Fruit fly (Drosophila melanogaster) whole organism, embryonic: ENCODE results near the gene CG2931.
A peak's percentile ranks its signal among the peaks of the same experiment; 100 is the strongest.

Experiments
- CG11456 ChIP-seq: fragments of 200-800 bp; sonication (Bioruptor generic); IDR thresholded peaks from 3 replicates; pipeline ENCODE4 v1.3.6; 2022; ENCODE audit warnings: missing biosample characterization, missing genetic modification characterization
- CG11504 ChIP-seq: fragments of 200-800 bp; sonication (Bioruptor generic); optimal IDR thresholded peaks from 3 replicates; lab custom pipeline; 2019; ENCODE audit warnings: missing biosample characterization, mild to moderate bottlenecking, missing genetic modification characterization, moderate library complexity
- CG12155 ChIP-seq: fragments of 200-800 bp; sonication (Bioruptor generic); optimal IDR thresholded peaks from 3 replicates; lab custom pipeline; 2016; ENCODE audit warnings: missing biosample characterization, missing genetic modification characterization
- CG12299 ChIP-seq: fragments of 200-800 bp; sonication (Bioruptor generic); optimal IDR thresholded peaks from 2 replicates; lab custom pipeline; 2018; ENCODE audit warnings: missing biosample characterization, mild to moderate bottlenecking, missing genetic modification characterization
- CG14965 ChIP-seq: fragments of 200-800 bp; sonication (Bioruptor generic); optimal IDR thresholded peaks from 2 replicates; lab custom pipeline; 2016; ENCODE audit warnings: missing biosample characterization, missing genetic modification characterization, borderline replicate concordance
- CG15479 ChIP-seq: fragments of 200-800 bp; sonication (Bioruptor generic); optimal IDR thresholded peaks from 3 replicates; lab custom pipeline; 2019; ENCODE audit warnings: missing biosample characterization, mild to moderate bottlenecking, missing genetic modification characterization, moderate library complexity
- CG1603 ChIP-seq: fragments of 200-800 bp; sonication (Bioruptor generic); optimal IDR thresholded peaks from 2 replicates; lab custom pipeline; 2019; ENCODE audit warnings: missing biosample characterization, mild to moderate bottlenecking, missing genetic modification characterization, moderate library complexity
- CG16779 ChIP-seq: fragments of 200-800 bp; sonication (Bioruptor generic); IDR thresholded peaks from 2 replicates; pipeline ENCODE4 v1.3.6; 2022; ENCODE audit warnings: missing biosample characterization, missing genetic modification characterization
- CG17186 ChIP-seq: fragments of 200-800 bp; sonication (Bioruptor generic); optimal IDR thresholded peaks from 3 replicates; lab custom pipeline; 2017; ENCODE audit warnings: missing biosample characterization, missing genetic modification reagents, missing genetic modification characterization
- CG17912 ChIP-seq: fragments of 200-800 bp; sonication (Bioruptor generic); optimal IDR thresholded peaks from 2 replicates; lab custom pipeline; 2018; ENCODE audit warnings: missing biosample characterization, mild to moderate bottlenecking, missing genetic modification characterization
- CG1792 ChIP-seq: fragments of 200-800 bp; sonication (Bioruptor generic); optimal IDR thresholded peaks from 2 replicates; lab custom pipeline; 2016; ENCODE audit warnings: missing biosample characterization, missing genetic modification characterization
- CG18619 ChIP-seq: fragments of 200-800 bp; sonication (Bioruptor generic); optimal IDR thresholded peaks from 3 replicates; lab custom pipeline; 2017; ENCODE audit warnings: missing biosample characterization, mild to moderate bottlenecking, missing genetic modification characterization
- CG33557 ChIP-seq: fragments of 200-800 bp; sonication (Bioruptor generic); optimal IDR thresholded peaks from 2 replicates; lab custom pipeline; 2019; ENCODE audit warnings: missing biosample characterization, mild to moderate bottlenecking, missing genetic modification characterization, moderate library complexity
- CG43689 ChIP-seq: fragments of 200-800 bp; sonication (Bioruptor generic); IDR thresholded peaks from 2 replicates; pipeline ENCODE4 v1.3.6; 2022; ENCODE audit warnings: missing biosample characterization, missing genetic modification characterization
- CG4404 ChIP-seq: fragments of 200-800 bp; sonication (Bioruptor generic); IDR thresholded peaks from 2 replicates; pipeline ENCODE4 v1.3.6; 2022; ENCODE audit warnings: missing biosample characterization, missing genetic modification characterization
- CG4617 ChIP-seq: fragments of 200-800 bp; sonication (Bioruptor generic); optimal IDR thresholded peaks from 3 replicates; lab custom pipeline; 2016; ENCODE audit warnings: missing biosample characterization, missing genetic modification characterization, borderline replicate concordance
- CG6683 ChIP-seq: fragments of 200-800 bp; sonication (Bioruptor generic); optimal IDR thresholded peaks from 2 replicates; lab custom pipeline; 2017; ENCODE audit warnings: missing biosample characterization, mild to moderate bottlenecking, missing genetic modification characterization, missing genetic modification reagents
- CG6791 ChIP-seq: fragments of 200-800 bp; sonication (Bioruptor generic); IDR thresholded peaks from 3 replicates; pipeline ENCODE4 v1.3.6; 2022; ENCODE audit warnings: missing biosample characterization, missing genetic modification characterization; ENCODE audit not compliant: partially characterized antibody
- CG9215 ChIP-seq: fragments of 200-800 bp; sonication (Bioruptor generic); IDR thresholded peaks from 2 replicates; pipeline ENCODE4 v1.3.6; 2022; ENCODE audit warnings: missing biosample characterization, missing genetic modification characterization
- CkIIα-i1 ChIP-seq: fragments of 200-800 bp; sonication (Bioruptor generic); IDR thresholded peaks from 2 replicates; pipeline ENCODE4 v1.3.6; 2022; ENCODE audit warnings: missing biosample characterization, missing genetic modification characterization
- D ChIP-seq, 2 experiments: fragments of 200-800 bp in 1 of 2; fragments of >200 bp in 1 of 2; sonication (Bioruptor generic) in 1 of 2; optimal IDR thresholded peaks; 2 replicates in 1 of 2; 3 replicates in 1 of 2; lab custom pipeline; 2017; ENCODE audit warnings: mild to moderate bottlenecking in 1 of 2, missing biosample characterization in 1 of 2, missing genetic modification characterization in 1 of 2, missing genetic modification reagents in 1 of 2
- ERR ChIP-seq: fragments of 200-800 bp; sonication (Bioruptor generic); optimal IDR thresholded peaks from 2 replicates; lab custom pipeline; 2016; ENCODE audit warnings: missing biosample characterization, missing genetic modification characterization
- Gsc ChIP-seq: fragments of 200-800 bp; sonication (Bioruptor generic); IDR thresholded peaks from 2 replicates; pipeline ENCODE4 v1.3.6; 2022; ENCODE audit warnings: missing biosample characterization, missing genetic modification characterization
- Kr ChIP-seq: fragments of 200-800 bp; sonication (Bioruptor generic); optimal IDR thresholded peaks from 2 replicates; lab custom pipeline; 2017; ENCODE audit warnings: missing biosample characterization, mild to moderate bottlenecking, missing genetic modification characterization
- Mes4 ChIP-seq: fragments of 200-800 bp; sonication (Bioruptor generic); optimal IDR thresholded peaks from 2 replicates; lab custom pipeline; 2016; ENCODE audit warnings: missing biosample characterization, missing genetic modification characterization
- Oaz ChIP-seq: fragments of 200-800 bp; sonication (Bioruptor generic); IDR thresholded peaks from 2 replicates; pipeline ENCODE4 v1.3.6; 2022; ENCODE audit warnings: missing biosample characterization, missing genetic modification characterization
- Spps ChIP-seq: fragments of 200-800 bp; sonication (Bioruptor generic); optimal IDR thresholded peaks from 2 replicates; lab custom pipeline; 2018; ENCODE audit warnings: missing biosample characterization, mild to moderate bottlenecking, missing genetic modification characterization
- Stat92E ChIP-seq, 3 experiments: fragments of >200 bp in 2 of 3; fragments of 200-800 bp in 1 of 3; sonication (Bioruptor generic) in 1 of 3; optimal IDR thresholded peaks; 2 replicates each; lab custom pipeline; 2017 to 2019; ENCODE audit warnings: missing biosample characterization in 3 of 3, missing genetic modification characterization in 3 of 3, mild to moderate bottlenecking in 1 of 3, moderate library complexity in 1 of 3
- Xbp1 ChIP-seq: fragments of 200-800 bp; sonication (Bioruptor generic); optimal IDR thresholded peaks from 3 replicates; lab custom pipeline; 2016; ENCODE audit warnings: missing biosample characterization, mild to moderate bottlenecking, missing genetic modification characterization
- YL-1 ChIP-seq: fragments of 200-800 bp; sonication (Bioruptor generic); optimal IDR thresholded peaks from 3 replicates; lab custom pipeline; 2017; ENCODE audit warnings: missing biosample characterization, mild to moderate bottlenecking, missing genetic modification characterization
- ash1 ChIP-seq: fragments of 200-800 bp; sonication (Bioruptor generic); optimal IDR thresholded peaks from 2 replicates; lab custom pipeline; 2018; ENCODE audit warnings: missing biosample characterization, mild to moderate bottlenecking, missing genetic modification characterization
- bigmax ChIP-seq: fragments of 200-800 bp; sonication (Bioruptor generic); optimal IDR thresholded peaks from 2 replicates; lab custom pipeline; 2018; ENCODE audit warnings: missing biosample characterization, mild to moderate bottlenecking, missing genetic modification characterization
- br ChIP-seq: fragments of >200 bp; optimal IDR thresholded peaks from 2 replicates; lab custom pipeline; 2017
- chn ChIP-seq: fragments of 200-800 bp; sonication (Bioruptor generic); optimal IDR thresholded peaks from 2 replicates; lab custom pipeline; 2016; ENCODE audit warnings: missing biosample characterization, missing genetic modification characterization
- corto ChIP-seq: fragments of 200-800 bp; sonication (Bioruptor generic); optimal IDR thresholded peaks from 2 replicates; lab custom pipeline; 2016; ENCODE audit warnings: missing biosample characterization, mild to moderate bottlenecking, missing genetic modification characterization, moderate library complexity
- dimm ChIP-seq: fragments of 200-800 bp; sonication (Bioruptor generic); IDR thresholded peaks from 2 replicates; pipeline ENCODE4 v1.3.6; 2022; ENCODE audit warnings: missing biosample characterization, missing genetic modification characterization
- disco-r ChIP-seq: fragments of 200-800 bp; sonication (Bioruptor generic); optimal IDR thresholded peaks from 2 replicates; lab custom pipeline; 2016; ENCODE audit warnings: missing biosample characterization, missing genetic modification characterization
- dysf ChIP-seq: fragments of 200-800 bp; sonication (Bioruptor generic); IDR thresholded peaks from 3 replicates; pipeline ENCODE4 v1.3.6; 2022; ENCODE audit warnings: missing biosample characterization, missing genetic modification characterization
- eve ChIP-seq, 2 experiments: fragments of >200 bp; optimal IDR thresholded peaks; 2 replicates each; lab custom pipeline; 2017; ENCODE audit warnings: missing biosample characterization in 2 of 2, missing genetic modification characterization in 2 of 2
- exex ChIP-seq: fragments of 200-800 bp; sonication (Bioruptor generic); optimal IDR thresholded peaks from 4 replicates; lab custom pipeline; 2018; ENCODE audit warnings: missing biosample characterization, mild to moderate bottlenecking, missing genetic modification characterization, moderate library complexity
- ftz-f1 ChIP-seq: fragments of 200-800 bp; sonication (Bioruptor generic); optimal IDR thresholded peaks from 2 replicates; lab custom pipeline; 2016; ENCODE audit warnings: missing biosample characterization, missing genetic modification characterization
- hkb ChIP-seq, 2 experiments: fragments of 200-800 bp in 1 of 2; fragments of >200 bp in 1 of 2; sonication (Bioruptor generic) in 1 of 2; IDR thresholded peaks in 1 of 2; optimal IDR thresholded peaks in 1 of 2; 2 replicates each; pipeline versions ENCODE4 v1.3.6 to Lab custom; 2017 to 2022; ENCODE audit warnings: missing biosample characterization in 1 of 2, missing genetic modification characterization in 1 of 2
- insv ChIP-seq, 2 experiments: fragments of 200-800 bp; sonication (Bioruptor generic); optimal IDR thresholded peaks; 3 replicates each; lab custom pipeline; 2016 to 2018; ENCODE audit warnings: missing biosample characterization in 2 of 2, missing genetic modification characterization in 2 of 2
- nerfin-1 ChIP-seq: fragments of 200-800 bp; sonication (Bioruptor generic); optimal IDR thresholded peaks from 3 replicates; lab custom pipeline; 2019; ENCODE audit warnings: missing biosample characterization, mild to moderate bottlenecking, missing genetic modification characterization, moderate library complexity
- nmo ChIP-seq: fragments of 200-800 bp; sonication (Bioruptor generic); optimal IDR thresholded peaks from 2 replicates; lab custom pipeline; 2018; ENCODE audit warnings: missing biosample characterization, mild to moderate bottlenecking, missing genetic modification characterization, moderate library complexity
- prd ChIP-seq, 3 experiments: fragments of >200 bp in 2 of 3; fragments of 200-800 bp in 1 of 3; sonication (Bioruptor generic) in 1 of 3; optimal IDR thresholded peaks in 2 of 3; IDR thresholded peaks in 1 of 3; 2 replicates in 2 of 3; 3 replicates in 1 of 3; pipeline versions ENCODE4 v1.3.6 to Lab custom; 2017 to 2022; ENCODE audit warnings: missing biosample characterization in 1 of 3, missing genetic modification characterization in 1 of 3
- pros ChIP-seq: fragments of 200-800 bp; sonication (Bioruptor generic); optimal IDR thresholded peaks from 3 replicates; lab custom pipeline; 2019; ENCODE audit warnings: missing biosample characterization, mild to moderate bottlenecking, missing genetic modification characterization, moderate library complexity
- sqz ChIP-seq: fragments of 200-800 bp; sonication (Bioruptor generic); optimal IDR thresholded peaks from 3 replicates; lab custom pipeline; 2018; ENCODE audit warnings: missing biosample characterization, mild to moderate bottlenecking, missing genetic modification characterization
- stwl ChIP-seq: fragments of 200-800 bp; sonication (Bioruptor generic); optimal IDR thresholded peaks from 3 replicates; lab custom pipeline; 2018; ENCODE audit warnings: missing biosample characterization, mild to moderate bottlenecking, missing genetic modification characterization, moderate library complexity
- sug ChIP-seq: fragments of 200-800 bp; optimal IDR thresholded peaks from 2 replicates; lab custom pipeline; 2019; ENCODE audit warnings: missing biosample characterization, mild to moderate bottlenecking, missing genetic modification characterization, moderate library complexity

Gene CG2931

dm6 chr3R:5550452-5550851 is 18.0 kb downstream of the CG2931 start (continued):
- TF ChIP-seq Oaz (GFP tag; lab: Robert Waterston, UW) = no peak
- no peak for TF ChIP-seq Mes4
- no peak for TF ChIP-seq CG18619 (GFP tag; lab: Kevin White, UChicago)
- no peak for TF ChIP-seq ash1 (GFP tag; lab: Kevin White, UChicago)
- TF ChIP-seq Spps = no peak
- TF ChIP-seq dimm (GFP tag; lab: Robert Waterston, UW) = no peak
- TF ChIP-seq CG14965 = no peak
- peak; percentile 65 for TF ChIP-seq CG6791
- TF ChIP-seq CkIIα-i1 (GFP tag; lab: Robert Waterston, UW) = no peak
- peak; percentile 59 for TF ChIP-seq stwl (tag; lab: Kevin White, UChicago)
- TF ChIP-seq Xbp1 (GFP tag; lab: Kevin White, UChicago) = no peak
- no peak for TF ChIP-seq ERR (GFP tag; lab: Kevin White, UChicago)
- TF ChIP-seq nerfin-1 = no peak
- TF ChIP-seq br (lab: Kevin White, UChicago) = no peak
- no peak for TF ChIP-seq CG15479 (GFP tag; lab: Kevin White, UChicago)
- no peak for TF ChIP-seq CG17912 (GFP tag; lab: Kevin White, UChicago)
- TF ChIP-seq CG1603 (tag; lab: Kevin White, UChicago) = peak; percentile 52
- TF ChIP-seq Kr (GFP tag; lab: Kevin White, UChicago) = no peak
- TF ChIP-seq exex (tag; lab: Kevin White, UChicago) = no peak
- TF ChIP-seq nmo (GFP tag; lab: Kevin White, UChicago) = no peak
- TF ChIP-seq CG12299 (tag; lab: Kevin White, UChicago) = no peak
- TF ChIP-seq chn (GFP tag; lab: Kevin White, UChicago) = no peak
- TF ChIP-seq CG43689 (GFP tag; lab: Robert Waterston, UW) = no peak
- TF ChIP-seq sug = no peak
- no peak for TF ChIP-seq CG4617 (GFP tag; lab: Kevin White, UChicago)
- no peak for TF ChIP-seq dysf (GFP tag; lab: Robert Waterston, UW)
- no peak for TF ChIP-seq sqz (GFP tag; lab: Kevin White, UChicago)
- no peak for TF ChIP-seq CG9215
- TF ChIP-seq prd (optimal IDR thresholded peaks at IDR 0.05; lab: Kevin White, UChicago) = no peak
- no peak for TF ChIP-seq prd (GFP tag; IDR thresholded peaks at IDR 0.05; lab: Robert Waterston, UW)
- no peak for TF ChIP-seq CG12155
- TF ChIP-seq D (optimal IDR thresholded peaks at IDR 0.05; lab: Kevin White, UChicago) = no peak
- TF ChIP-seq D (GFP tag; optimal IDR thresholded peaks at IDR 0.05; lab: Kevin White, UChicago) = no peak
- peak; percentile 35 for TF ChIP-seq CG17186 (GFP tag; lab: Kevin White, UChicago)
- TF ChIP-seq disco-r (GFP tag; lab: Kevin White, UChicago) = no peak
- TF ChIP-seq Stat92E (GFP tag; optimal IDR thresholded peaks at IDR 0.05; lab: Kevin White, UChicago) = no peak
- no peak for TF ChIP-seq CG6683 (GFP tag; lab: Kevin White, UChicago)
- TF ChIP-seq ftz-f1 = no peak
- TF ChIP-seq CG1792 (GFP tag; lab: Kevin White, UChicago) = no peak
- TF ChIP-seq CG4404 = no peak
- TF ChIP-seq bigmax (GFP tag; lab: Kevin White, UChicago) = no peak
- no peak for TF ChIP-seq YL-1 (GFP tag; lab: Kevin White, UChicago)
- no peak for TF ChIP-seq CG33557
- no peak for TF ChIP-seq insv (GFP tag; optimal IDR thresholded peaks at IDR 0.05; lab: Kevin White, UChicago)
- TF ChIP-seq CG11504 = no peak
- no peak for TF ChIP-seq hkb (optimal IDR thresholded peaks at IDR 0.05; lab: Kevin White, UChicago)
- no peak for TF ChIP-seq hkb (GFP tag; IDR thresholded peaks at IDR 0.05; lab: Robert Waterston, UW)
- TF ChIP-seq eve (GFP tag; optimal IDR thresholded peaks at IDR 0.05; lab: Kevin White, UChicago) = no peak
- TF ChIP-seq pros (GFP tag; lab: Kevin White, UChicago) = no peak
- no peak for TF ChIP-seq Gsc
- TF ChIP-seq CG16779 (GFP tag; lab: Robert Waterston, UW) = no peak
- TF ChIP-seq corto (GFP tag; lab: Kevin White, UChicago) = no peak
- TF ChIP-seq CG11456 (GFP tag; lab: Robert Waterston, UW) = no peak
